Fruit fly (Drosophila melanogaster): Measurements from ENCODE around the gene CG13895.

CG13895 gene

dm6 chr3L:711839-712553 is 4.0 kb upstream of the CG13895 start, which contains the start of gene CG13896 (continued):
- TF ChIP-seq topi (GFP tag; optimal IDR thresholded peaks at IDR 0.05) (peak; percentile 76), fd59A (GFP tag; optimal IDR thresholded peaks at IDR 0.05) (peak; percentile 3), CG11294 (GFP tag; IDR thresholded peaks at IDR 0.05) (no peak), Blimp-1 (GFP tag; optimal IDR thresholded peaks at IDR 0.05) (peak; percentile 23), CG8119 (GFP tag; IDR thresholded peaks at IDR 0.05) (peak; percentile 82; the same call in 2 of the 3 replicates), Hr38 (GFP tag; optimal IDR thresholded peaks at IDR 0.05) (no peak), CG6276 (GFP tag; optimal IDR thresholded peaks at IDR 0.05) (peak; percentile 75), net (GFP tag; optimal IDR thresholded peaks at IDR 0.05) (peak; percentile 66), CG15336 (GFP tag; IDR thresholded peaks at IDR 0.05) (peak; percentile 85), Ets21C (GFP tag; optimal IDR thresholded peaks at IDR 0.05) (peak; percentile 49), svp (GFP tag) (peak; percentile 86), CG10631 (GFP tag; optimal IDR thresholded peaks at IDR 0.05) (peak; percentile 69), acj6 (GFP tag; optimal IDR thresholded peaks at IDR 0.05) (peak; percentile 77), Sox15 (GFP tag; optimal IDR thresholded peaks at IDR 0.05) (peak; percentile 25), CG32006 (GFP tag; optimal IDR thresholded peaks at IDR 0.05) (peak; percentile 37), eg (GFP tag; IDR thresholded peaks at IDR 0.05) (peak; percentile 81), Sox14 (GFP tag; optimal IDR thresholded peaks at IDR 0.05) (peak; percentile 74), Eip93F (GFP tag; optimal IDR thresholded peaks at IDR 0.05) (no peak), Smox (GFP tag; optimal IDR thresholded peaks at IDR 0.05) (peak; percentile 74), CG8319 (GFP tag; optimal IDR thresholded peaks at IDR 0.05) (peak; percentile 62), CG3032 (tag; optimal IDR thresholded peaks at IDR 0.05) (peak; percentile 60), OdsH (GFP tag; optimal IDR thresholded peaks at IDR 0.05) (peak; percentile 77), CG6163 (GFP tag; IDR thresholded peaks at IDR 0.05) (peak; percentile 66), CG3919 (GFP tag; optimal IDR thresholded peaks at IDR 0.05) (peak; percentile 84), fd85E (GFP tag; optimal IDR thresholded peaks at IDR 0.05) (no peak), CG9139 (GFP tag; optimal IDR thresholded peaks at IDR 0.05) (peak; percentile 30), pdm3 (GFP tag; optimal IDR thresholded peaks at IDR 0.05) (peak; percentile 82), vri (GFP tag; optimal IDR thresholded peaks at IDR 0.05) (peak; percentile 70), dac (GFP tag; optimal IDR thresholded peaks at IDR 0.05) (peak; percentile 45), CG11762 (GFP tag; optimal IDR thresholded peaks at IDR 0.05; ENCODE audit: insufficient read depth) (peak; percentile 57), CG6808 (GFP tag; optimal IDR thresholded peaks at IDR 0.05) (peak; percentile 49), cyc (GFP tag; optimal IDR thresholded peaks at IDR 0.05) (peak; percentile 87), CG34406 (GFP tag; optimal IDR thresholded peaks at IDR 0.05) (peak; percentile 63), spab (GFP tag; optimal IDR thresholded peaks at IDR 0.05) (peak; percentile 41), lz (GFP tag; optimal IDR thresholded peaks at IDR 0.05) (peak; percentile 88)

dm6 chr3L:710345-710822 is 2.4 kb upstream of the CG13895 start, which contains the start of gene CkIIalpha-i3:
TSS of gene CkIIalpha-i3 (minus strand) at chr3L:710607.
- TF ChIP-seq vri (GFP tag; optimal IDR thresholded peaks at IDR 0.05), result no peak
- no peak for TF ChIP-seq Eip78C (GFP tag)
- TF ChIP-seq esn (GFP tag; optimal IDR thresholded peaks at IDR 0.05), result peak; percentile 11
- TF ChIP-seq svp (GFP tag), result peak; percentile 35
- TF ChIP-seq Met (GFP tag; optimal IDR thresholded peaks at IDR 0.05), result no peak
- TF ChIP-seq CG7368 (GFP tag; optimal IDR thresholded peaks at IDR 0.05), result no peak
- TF ChIP-seq CG9139 (GFP tag; optimal IDR thresholded peaks at IDR 0.05), result no peak
- TF ChIP-seq fkh (GFP tag; optimal IDR thresholded peaks at IDR 0.05), result peak; percentile 16
- TF ChIP-seq CG6854 (GFP tag; optimal IDR thresholded peaks at IDR 0.05), result no peak
- no peak for TF ChIP-seq acj6 (GFP tag; optimal IDR thresholded peaks at IDR 0.05)
